Worm (Caenorhabditis elegans) whole organism, L2 larva: Measurements from ENCODE around the gene Y39B6A.25.

ENCODE experiments used
- C34F6.9 ChIP-seq: fragments of 150-350 bp; optimal IDR thresholded peaks from 2 replicates; lab custom pipeline; 2014; ENCODE audit warnings: missing biosample characterization, missing genetic modification characterization
- F13H6.1 ChIP-seq: sonication (generic microtip); optimal IDR thresholded peaks from 2 replicates; lab custom pipeline; 2016; ENCODE audit warnings: missing genetic modification characterization, missing compliant biosample characterization
- R02D3.7 ChIP-seq: fragments of 150-350 bp; optimal IDR thresholded peaks from 2 replicates; lab custom pipeline; 2014; ENCODE audit warnings: missing biosample characterization, missing genetic modification characterization
- Y55F3AM.14 ChIP-seq: fragments of 200-800 bp; sonication (Bioruptor generic); optimal IDR thresholded peaks from 2 replicates; lab custom pipeline; 2018; ENCODE audit warnings: mild to moderate bottlenecking, missing genetic modification characterization, missing compliant biosample characterization
- ZK546.5 ChIP-seq: sonication (generic microtip); optimal IDR thresholded peaks from 2 replicates; lab custom pipeline; 2017; ENCODE audit warnings: missing biosample characterization, missing genetic modification characterization
- alr-1 ChIP-seq: fragments of 150-350 bp; optimal IDR thresholded peaks from 2 replicates; lab custom pipeline; 2014; ENCODE audit warnings: missing biosample characterization, missing genetic modification characterization
- aly-2 ChIP-seq: fragments of 150-350 bp; optimal IDR thresholded peaks from 2 replicates; lab custom pipeline; 2014; ENCODE audit warnings: missing biosample characterization, missing genetic modification characterization
- ama-1 ChIP-seq: fragments of 150-350 bp; optimal IDR thresholded peaks from 2 replicates; lab custom pipeline; 2018; ENCODE audit warnings: inconsistent platforms
- blmp-1 ChIP-seq: sonication (generic microtip); optimal IDR thresholded peaks from 2 replicates; lab custom pipeline; 2017; ENCODE audit warnings: missing genetic modification characterization, mild to moderate bottlenecking, missing compliant biosample characterization, antibody characterized with exemption, moderate library complexity; ENCODE audit not compliant: insufficient read depth
- ceh-16 ChIP-seq: fragments of 150-350 bp; optimal IDR thresholded peaks from 2 replicates; lab custom pipeline; 2014; ENCODE audit warnings: missing biosample characterization, missing genetic modification characterization
- ceh-82 ChIP-seq: fragments of 150-350 bp; optimal IDR thresholded peaks from 2 replicates; lab custom pipeline; 2014; ENCODE audit warnings: missing biosample characterization, missing genetic modification characterization
- crh-2 ChIP-seq: sonication (generic microtip); optimal IDR thresholded peaks from 2 replicates; lab custom pipeline; 2017; ENCODE audit warnings: missing biosample characterization, missing genetic modification characterization
- dmd-4 ChIP-seq: sonication (generic microtip); optimal IDR thresholded peaks from 2 replicates; lab custom pipeline; 2017; ENCODE audit warnings: missing biosample characterization, missing genetic modification characterization
- egl-27 ChIP-seq: sonication (generic microtip); optimal IDR thresholded peaks from 3 replicates; lab custom pipeline; 2017; ENCODE audit warnings: missing biosample characterization, missing genetic modification reagents, missing genetic modification characterization
- elt-1 ChIP-seq: fragments of 150-350 bp; optimal IDR thresholded peaks from 2 replicates; lab custom pipeline; 2014; ENCODE audit warnings: missing biosample characterization, missing genetic modification characterization
- elt-3 ChIP-seq: sonication (generic microtip); optimal IDR thresholded peaks from 2 replicates; lab custom pipeline; 2017; ENCODE audit warnings: missing biosample characterization, missing genetic modification characterization
- fos-1 ChIP-seq: fragments of 150-350 bp; optimal IDR thresholded peaks from 2 replicates; lab custom pipeline; 2014; ENCODE audit warnings: missing biosample characterization, missing genetic modification characterization
- gmeb-1 ChIP-seq: fragments of 150-350 bp; optimal IDR thresholded peaks from 2 replicates; lab custom pipeline; 2014; ENCODE audit warnings: missing biosample characterization, missing genetic modification characterization
- lin-11 ChIP-seq: fragments of 150-350 bp; sonication (generic microtip); optimal IDR thresholded peaks from 2 replicates; lab custom pipeline; 2014; ENCODE audit warnings: missing biosample characterization, missing genetic modification characterization, inconsistent platforms, mixed read lengths
- lin-13 ChIP-seq: fragments of 150-350 bp; optimal IDR thresholded peaks from 2 replicates; lab custom pipeline; 2014; ENCODE audit warnings: missing biosample characterization, missing genetic modification reagents, missing genetic modification characterization
- lsy-2 ChIP-seq, 2 experiments: fragments of 150-350 bp in 1 of 2; sonication (generic microtip) in 1 of 2; optimal IDR thresholded peaks; 2 replicates each; lab custom pipeline; 2014 to 2017; ENCODE audit warnings: missing biosample characterization in 2 of 2, missing genetic modification characterization in 2 of 2
- mbf-1 ChIP-seq: sonication (generic microtip); optimal IDR thresholded peaks from 2 replicates; lab custom pipeline; 2017; ENCODE audit warnings: missing biosample characterization, missing genetic modification characterization
- mdl-1 ChIP-seq, 2 experiments: fragments of 150-350 bp in 1 of 2; sonication (generic microtip) in 1 of 2; optimal IDR thresholded peaks; 2 replicates each; lab custom pipeline; 2017; ENCODE audit warnings: missing biosample characterization in 2 of 2, missing genetic modification characterization in 2 of 2
- nhr-10 ChIP-seq: sonication (generic microtip); optimal IDR thresholded peaks from 2 replicates; lab custom pipeline; 2017; ENCODE audit warnings: missing biosample characterization, missing genetic modification characterization
- nhr-11 ChIP-seq: fragments of 150-350 bp; optimal IDR thresholded peaks from 2 replicates; lab custom pipeline; 2014; ENCODE audit warnings: missing biosample characterization, missing genetic modification characterization
- nhr-12 ChIP-seq: fragments of 150-350 bp; optimal IDR thresholded peaks from 2 replicates; lab custom pipeline; 2014; ENCODE audit warnings: missing biosample characterization, missing genetic modification characterization
- nhr-129 ChIP-seq: fragments of 150-350 bp; optimal IDR thresholded peaks from 2 replicates; lab custom pipeline; 2014; ENCODE audit warnings: missing biosample characterization, missing genetic modification characterization
- nhr-21 ChIP-seq: fragments of 150-350 bp; optimal IDR thresholded peaks from 2 replicates; lab custom pipeline; 2014; ENCODE audit warnings: missing biosample characterization, missing genetic modification characterization
- nhr-237 ChIP-seq: fragments of 150-350 bp; optimal IDR thresholded peaks from 2 replicates; lab custom pipeline; 2014; ENCODE audit warnings: missing biosample characterization, missing genetic modification characterization
- nhr-25 ChIP-seq: fragments of 150-350 bp; sonication (generic microtip); optimal IDR thresholded peaks from 3 replicates; lab custom pipeline; 2014; ENCODE audit warnings: missing biosample characterization, missing genetic modification characterization
- nhr-6 ChIP-seq: fragments of 150-350 bp; optimal IDR thresholded peaks from 2 replicates; lab custom pipeline; 2014; ENCODE audit warnings: missing biosample characterization, missing genetic modification characterization
- nhr-77 ChIP-seq: fragments of 150-350 bp; optimal IDR thresholded peaks from 2 replicates; lab custom pipeline; 2014; ENCODE audit warnings: missing biosample characterization, missing genetic modification characterization
- peb-1 ChIP-seq: fragments of 150-350 bp; optimal IDR thresholded peaks from 2 replicates; lab custom pipeline; 2014; ENCODE audit warnings: missing biosample characterization, missing genetic modification characterization
- sem-4 ChIP-seq: fragments of 150-350 bp; optimal IDR thresholded peaks from 2 replicates; lab custom pipeline; 2014; ENCODE audit warnings: missing biosample characterization, missing genetic modification reagents, missing genetic modification characterization
- skn-1 ChIP-seq: sonication (generic microtip); optimal IDR thresholded peaks from 2 replicates; lab custom pipeline; 2017; ENCODE audit warnings: missing biosample characterization, missing genetic modification characterization
- sma-3 ChIP-seq: sonication (generic microtip); optimal IDR thresholded peaks from 2 replicates; lab custom pipeline; 2016; ENCODE audit warnings: missing genetic modification reagents, missing genetic modification characterization, missing compliant biosample characterization
- sma-9 ChIP-seq, 2 experiments: fragments of 150-350 bp in 1 of 2; sonication (generic microtip) in 1 of 2; optimal IDR thresholded peaks; 2 replicates each; lab custom pipeline; 2014 to 2016; ENCODE audit warnings: missing genetic modification characterization in 2 of 2, mild to moderate bottlenecking in 1 of 2, missing biosample characterization in 1 of 2, missing compliant biosample characterization in 1 of 2, missing genetic modification reagents in 1 of 2, moderate library complexity in 1 of 2
- snpc-4 ChIP-seq: fragments of 150-350 bp; optimal IDR thresholded peaks from 2 replicates; lab custom pipeline; 2014; ENCODE audit warnings: missing biosample characterization, missing genetic modification characterization
- unc-39 ChIP-seq: fragments of 150-350 bp; optimal IDR thresholded peaks from 2 replicates; lab custom pipeline; 2014; ENCODE audit warnings: missing biosample characterization, missing genetic modification characterization
- unc-62 ChIP-seq: fragments of 150-350 bp; optimal IDR thresholded peaks from 2 replicates; lab custom pipeline; 2014; ENCODE audit warnings: missing biosample characterization, missing genetic modification reagents, missing genetic modification characterization
- zag-1 ChIP-seq: fragments of 150-350 bp; optimal IDR thresholded peaks from 2 replicates; lab custom pipeline; 2014; ENCODE audit warnings: missing biosample characterization, missing genetic modification characterization
- ztf-1 ChIP-seq: fragments of 200-800 bp; sonication (Bioruptor generic); conservative IDR thresholded peaks from 2 replicates; pipeline ENCODE4 v1.3.6; 2022; ENCODE audit warnings: missing genetic modification characterization, missing compliant biosample characterization
- ztf-11 ChIP-seq: sonication (generic microtip); optimal IDR thresholded peaks from 2 replicates; lab custom pipeline; 2017; ENCODE audit warnings: missing biosample characterization, missing genetic modification characterization
- ztf-4 ChIP-seq: fragments of 150-350 bp; optimal IDR thresholded peaks from 2 replicates; lab custom pipeline; 2014; ENCODE audit warnings: missing biosample characterization, missing genetic modification characterization

Gene Y39B6A.25

DNA sequence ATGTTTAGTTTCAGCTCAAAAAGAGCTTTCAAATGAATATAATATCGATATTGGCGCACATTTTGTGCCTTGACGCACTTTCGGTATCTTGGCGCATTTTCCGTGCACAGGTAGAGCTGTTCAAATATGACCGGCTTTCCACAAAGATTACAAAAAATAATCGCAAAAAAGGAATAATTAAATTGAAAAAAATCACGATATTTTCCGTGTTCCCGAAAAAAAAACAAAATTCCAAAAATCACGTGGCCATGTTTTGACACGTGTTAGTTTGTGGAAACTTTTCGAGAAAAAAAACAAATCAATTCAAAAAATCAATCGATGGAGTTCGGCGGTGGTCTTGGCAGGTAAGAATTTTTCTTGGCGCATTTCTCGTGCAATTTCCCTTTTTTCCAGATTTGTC, at the start of gene Y39B6A.25:
Gene Y39B6A.25, plus strand, starts transcription at position 301 of the 400 bp plus-strand sequence.
- no peak for TF ChIP-seq nhr-21 (tag; lab: Kevin White, UChicago)
- no peak for TF ChIP-seq ztf-11

DNA sequence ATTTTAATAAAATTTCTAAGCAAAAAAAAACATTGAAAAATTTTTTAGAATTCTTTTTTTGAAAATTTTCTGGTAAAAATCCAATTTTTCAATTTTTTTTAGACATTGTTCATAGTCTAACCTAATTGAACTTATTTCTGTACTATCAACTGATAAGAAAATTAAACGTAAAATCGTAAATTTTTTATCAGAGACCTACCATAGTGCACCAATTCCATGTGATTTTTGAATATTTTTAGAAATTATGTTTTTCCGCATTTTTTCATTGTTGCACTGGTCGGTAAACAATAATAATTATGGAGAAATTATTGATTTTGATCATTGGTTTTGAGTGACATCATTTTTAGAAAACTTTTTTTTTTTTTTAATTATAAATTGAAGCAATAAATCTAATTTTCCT, 49.7 kb upstream of the Y39B6A.25 start:
- TF ChIP-seq ztf-4 (tag; lab: Kevin White, UChicago): no peak
- peak; percentile 29 for TF ChIP-seq fos-1 (tag; lab: Kevin White, UChicago)
- TF ChIP-seq, all 48 proteins: peak for 1

DNA sequence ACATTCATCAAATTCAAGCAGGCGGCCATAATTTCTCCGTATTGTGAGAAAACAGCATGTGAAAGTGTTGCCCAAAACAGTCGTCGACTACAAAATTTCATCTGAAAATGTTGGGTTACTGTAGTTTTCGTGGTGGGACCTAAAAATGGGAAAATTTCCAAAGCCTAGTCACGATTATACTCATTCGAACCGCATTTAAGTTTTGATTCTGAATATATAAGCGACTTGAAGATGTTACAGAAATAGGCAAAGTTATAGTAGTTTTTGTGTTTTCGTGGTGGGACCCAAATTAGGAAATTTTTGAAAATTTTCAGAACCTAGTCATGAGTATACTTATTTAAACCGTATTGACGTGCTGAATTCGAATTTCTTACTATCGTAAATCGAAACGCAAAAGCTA, 48.4 kb upstream of the Y39B6A.25 start, which contains the start of gene Y39B6A.41:
Gene Y39B6A.41, minus strand, starts transcription at position 101 of the 400 bp plus-strand sequence.
- TF ChIP-seq ztf-4 (tag; lab: Kevin White, UChicago) (no peak), elt-1 (tag; lab: Kevin White, UChicago) (no peak), unc-62 (GFP tag; lab: Kevin White, UChicago) (no peak), blmp-1 (tag; lab: Kevin White, UChicago) (no peak), sma-3 (GFP tag; lab: Kevin White, UChicago) (no peak), ztf-11 (no peak), zag-1 (tag; lab: Kevin White, UChicago) (no peak)
- TF ChIP-seq, all 48 proteins: peak for 0

DNA sequence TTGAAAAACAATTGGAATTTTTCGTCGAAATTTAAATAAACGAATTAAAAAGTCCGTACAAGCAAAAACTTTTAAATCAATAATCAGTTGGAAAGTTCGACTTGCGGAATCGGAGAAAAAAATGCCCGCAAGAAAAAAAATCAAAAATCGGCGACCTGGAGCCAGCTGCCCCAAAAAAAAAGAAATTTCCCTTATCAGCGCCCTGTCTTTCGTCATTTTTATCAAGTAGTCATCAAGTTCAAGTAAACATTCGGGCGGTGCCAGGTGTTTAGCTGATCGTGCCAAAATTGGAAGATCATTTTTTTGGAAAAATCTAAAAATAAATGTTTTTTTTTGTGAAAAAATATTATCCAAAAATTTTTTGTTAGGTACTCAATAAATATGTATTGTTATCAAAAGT, 48.0 kb upstream of the Y39B6A.25 start:
- TF ChIP-seq lin-13 (GFP tag; lab: Kevin White, UChicago): no peak
- no peak for TF ChIP-seq nhr-21 (tag; lab: Kevin White, UChicago)
- TF ChIP-seq mdl-1 (tag; optimal IDR thresholded peaks at IDR 0.05; lab: Kevin White, UChicago): no peak
- TF ChIP-seq fos-1 (tag; lab: Kevin White, UChicago): peak; percentile 61
- TF ChIP-seq, all 48 proteins: peak for 1

DNA sequence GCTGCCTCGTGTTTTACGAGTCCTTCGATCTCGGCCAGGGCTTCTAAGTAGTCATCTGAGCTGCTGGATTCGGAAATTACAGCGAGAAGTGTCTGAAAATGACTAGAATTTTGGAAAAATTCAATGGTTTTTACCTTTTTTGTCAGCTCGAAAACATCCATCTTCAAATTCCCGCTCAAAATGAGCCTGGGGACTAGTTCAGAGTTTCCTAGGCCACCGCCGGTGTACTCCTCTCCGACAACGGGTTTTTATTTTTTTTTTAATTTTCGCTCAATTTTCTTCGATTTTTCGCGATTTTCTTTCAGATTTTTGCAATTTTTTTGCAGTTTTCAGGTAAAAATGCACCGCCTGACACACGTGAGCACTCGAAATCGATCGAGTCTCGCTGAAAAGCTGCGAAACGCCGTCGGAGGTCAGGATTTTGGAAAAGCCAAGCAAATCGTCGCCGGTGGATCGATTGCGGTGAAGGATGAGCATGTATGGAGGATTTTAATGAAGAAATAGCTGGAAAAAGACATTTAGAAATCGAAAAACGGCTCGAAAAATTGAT, 45.2 kb upstream of the Y39B6A.25 start, which contains the start of the genes mrps-35 and sws-1:
Gene mrps-35, plus strand, starts transcription at position 327 of the 550 bp plus-strand sequence.
Gene sws-1, minus strand, starts transcription at position 500 of the 550 bp plus-strand sequence.
- no peak for TF ChIP-seq mdl-1 (tag; optimal IDR thresholded peaks at IDR 0.05; lab: Kevin White, UChicago)
- peak; percentile 60 for TF ChIP-seq F13H6.1 (tag; lab: Kevin White, UChicago)
- peak; percentile 66 for TF ChIP-seq C34F6.9 (tag; lab: Kevin White, UChicago)
- no peak for TF ChIP-seq ZK546.5 (tag; lab: Kevin White, UChicago)
- TF ChIP-seq fos-1 (tag; lab: Kevin White, UChicago): no peak
- TF ChIP-seq egl-27 (tag; lab: Kevin White, UChicago): no peak
- no peak for TF ChIP-seq ceh-16 (tag; lab: Kevin White, UChicago)
- TF ChIP-seq nhr-6 (tag; lab: Kevin White, UChicago): no peak
- TF ChIP-seq Y55F3AM.14: no peak
- no peak for TF ChIP-seq ceh-82
- TF ChIP-seq aly-2 (tag; lab: Kevin White, UChicago): no peak
- no peak for TF ChIP-seq nhr-10
- TF ChIP-seq dmd-4 (tag; lab: Kevin White, UChicago): no peak
- TF ChIP-seq nhr-25: peak; percentile 60
- TF ChIP-seq nhr-12: no peak
- peak; percentile 38 for TF ChIP-seq lin-11
- TF ChIP-seq lin-13 (GFP tag; lab: Kevin White, UChicago): peak; percentile 49
- no peak for TF ChIP-seq unc-39 (tag; lab: Kevin White, UChicago)
- no peak for TF ChIP-seq skn-1
- TF ChIP-seq ztf-1 (GFP tag; lab: Robert Waterston, UW): no peak
- no peak for TF ChIP-seq nhr-237 (tag; lab: Kevin White, UChicago)
- no peak for TF ChIP-seq nhr-21 (tag; lab: Kevin White, UChicago)
- peak; percentile 77 for TF ChIP-seq sma-9 (GFP tag; optimal IDR thresholded peaks at IDR 0.05; lab: Kevin White, UChicago)
- TF ChIP-seq sma-9 (tag; optimal IDR thresholded peaks at IDR 0.05; lab: Kevin White, UChicago): no peak
- no peak for TF ChIP-seq ztf-4 (tag; lab: Kevin White, UChicago)
- TF ChIP-seq peb-1 (tag; lab: Kevin White, UChicago): no peak
- TF ChIP-seq gmeb-1 (tag; lab: Kevin White, UChicago): peak; percentile 87
- TF ChIP-seq elt-1 (tag; lab: Kevin White, UChicago): no peak
- TF ChIP-seq mbf-1 (tag; lab: Kevin White, UChicago): no peak
- TF ChIP-seq crh-2: peak; percentile 55
- no peak for TF ChIP-seq elt-3 (tag; lab: Kevin White, UChicago)
- no peak for TF ChIP-seq nhr-11 (tag; lab: Kevin White, UChicago)
- TF ChIP-seq snpc-4 (tag; lab: Kevin White, UChicago): peak; percentile 9
- TF ChIP-seq nhr-129 (tag; lab: Kevin White, UChicago): no peak
- TF ChIP-seq sem-4: no peak
- no peak for TF ChIP-seq alr-1 (tag; lab: Kevin White, UChicago)
- no peak for TF ChIP-seq unc-62 (GFP tag; lab: Kevin White, UChicago)
- no peak for TF ChIP-seq nhr-77 (tag; lab: Kevin White, UChicago)
- no peak for TF ChIP-seq blmp-1 (tag; lab: Kevin White, UChicago)
- TF ChIP-seq ama-1 (lab: Kevin White, UChicago): no peak
- peak; percentile 54 to 75 for TF ChIP-seq lsy-2 (tag; optimal IDR thresholded peaks at IDR 0.05; lab: Kevin White, UChicago)
- no peak for TF ChIP-seq R02D3.7 (tag; lab: Kevin White, UChicago)
